Fruit fly (Drosophila melanogaster) S2 (cell line): ENCODE measurements around the gene CG14205.

Experiments
- CG8478 ChIP-seq: fragments of >200 bp; optimal IDR thresholded peaks from 2 replicates; lab custom pipeline; 2018
- CTCF ChIP-seq, 2 experiments: fragments of >200 bp; optimal IDR thresholded peaks; 2 replicates each; lab custom pipeline; 2018

- TF ChIP-seq CG8478, result no peak
- TF ChIP-seq CTCF (optimal IDR thresholded peaks at IDR 0.05; lab: Kevin White, UChicago), result no peak
Observed at dm6 chrX:19625405-19625804, 33.0 kb downstream of the CG14205 start, which contains the start of gene CG14212.
